Worm (Caenorhabditis elegans) whole organism, midembryonic: ENCODE data around the gene C25F9.16.

ENCODE experiments used
- cog-1 ChIP-seq: sonication (generic microtip); optimal IDR thresholded peaks from 2 replicates; lab custom pipeline; 2016; ENCODE audit warnings: missing genetic modification characterization, missing compliant biosample characterization
- tab-1 ChIP-seq: fragments of 200-800 bp; sonication (Bioruptor generic); IDR thresholded peaks from 2 replicates; pipeline ENCODE4 v1.3.6; 2022; ENCODE audit warnings: missing genetic modification characterization, missing compliant biosample characterization
- ztf-23 ChIP-seq: fragments of 200-800 bp; sonication (Bioruptor generic); IDR thresholded peaks from 2 replicates; pipeline ENCODE4 v1.3.6; 2022; ENCODE audit warnings: missing genetic modification reagents, missing genetic modification characterization, missing compliant biosample characterization
- ztf-29 ChIP-seq: fragments of 200-800 bp; sonication (Bioruptor generic); IDR thresholded peaks from 2 replicates; pipeline ENCODE4 v1.3.6; 2022; ENCODE audit warnings: missing genetic modification reagents, missing genetic modification characterization, missing compliant biosample characterization

- TF ChIP-seq tab-1 (GFP tag; lab: Robert Waterston, UW) (no peak), ztf-29 (GFP tag; lab: Robert Waterston, UW) (no peak), ztf-23 (GFP tag; lab: Robert Waterston, UW) (no peak), cog-1 (no peak)
These were observed 35.3 kb upstream of the C25F9.16 start, which contains the start of gene C25F9.13 for ce11 chrV:19398882-19399281.
